Comparison of ENCODE assay signal across 6 fruit fly cellular contexts in genomic region chr3R:31405277-31406207, dm6.
TF ChIP-seq lines count a peak whose summit lies in the region.

Gene PNPase (minus strand): TSS chr3R:31405452.

- TF ChIP-seq CTCF in whole organism, embryonic (GFP tag; optimal IDR thresholded peaks at IDR 0.05; lab: Kevin White, UChicago): no peak

TF ChIP-seq in whole organism, 6 proteins besides CTCF, POLR2A, EP300 and RAD21:
- TF ChIP-seq usp (GFP tag; optimal IDR thresholded peaks at IDR 0.05; lab: Kevin White, UChicago): no peak
- no peak for TF ChIP-seq pan (optimal IDR thresholded peaks at IDR 0.05; lab: Kevin White, UChicago)
- TF ChIP-seq CG8478 (optimal IDR thresholded peaks at IDR 0.05; lab: Kevin White, UChicago): peak; percentile 12
TF ChIP-seq in whole organism: peak in this region for 1.

TF ChIP-seq in whole organism, adult, 20 proteins besides CTCF, POLR2A, EP300 and RAD21:
- peak; percentile 11 for TF ChIP-seq cic (GFP tag; optimal IDR thresholded peaks at IDR 0.05; lab: Kevin White, UChicago)
- TF ChIP-seq pad (GFP tag; optimal IDR thresholded peaks at IDR 0.05; lab: Kevin White, UChicago): peak; percentile 66
- TF ChIP-seq CG1620 (GFP tag; optimal IDR thresholded peaks at IDR 0.05; lab: Kevin White, UChicago): no peak
- TF ChIP-seq Hr96 (GFP tag; optimal IDR thresholded peaks at IDR 0.05; lab: Kevin White, UChicago): no peak
- TF ChIP-seq tj (GFP tag; optimal IDR thresholded peaks at IDR 0.05; lab: Kevin White, UChicago): peak; percentile 72
- TF ChIP-seq bab1 (GFP tag; optimal IDR thresholded peaks at IDR 0.05; lab: Kevin White, UChicago): peak; percentile 52
TF ChIP-seq in whole organism, adult: peak in this region for 4.

TF ChIP-seq in whole organism, embryonic, 481 proteins besides CTCF, POLR2A, EP300 and RAD21 (continues in another document):
- TF ChIP-seq CG13775 (GFP tag; optimal IDR thresholded peaks at IDR 0.05; lab: Kevin White, UChicago) (no peak), Sox100B (GFP tag; optimal IDR thresholded peaks at IDR 0.05; lab: Kevin White, UChicago) (no peak), Mes4 (GFP tag; optimal IDR thresholded peaks at IDR 0.05; lab: Kevin White, UChicago) (no peak), CG4707 (GFP tag; optimal IDR thresholded peaks at IDR 0.05; lab: Kevin White, UChicago) (no peak), chinmo (GFP tag; IDR thresholded peaks at IDR 0.05; lab: Robert Waterston, UW; ENCODE audit: partially characterized antibody) (0 out of 4 replicates have a peak, but pooled peaks have one; percentile 17), CG15073 (GFP tag; optimal IDR thresholded peaks at IDR 0.05; lab: Kevin White, UChicago) (no peak), Hey (tag; optimal IDR thresholded peaks at IDR 0.05; lab: Kevin White, UChicago) (no peak), CG31388 (GFP tag; optimal IDR thresholded peaks at IDR 0.05; lab: Kevin White, UChicago) (no peak), phol (tag; optimal IDR thresholded peaks at IDR 0.05; lab: Kevin White, UChicago) (no peak), sisA (GFP tag; IDR thresholded peaks at IDR 0.05; lab: Robert Waterston, UW) (no peak), CG17359 (tag; optimal IDR thresholded peaks at IDR 0.05; lab: Kevin White, UChicago) (no peak), CG17829 (tag; optimal IDR thresholded peaks at IDR 0.05; lab: Kevin White, UChicago) (no peak), caup (GFP tag; optimal IDR thresholded peaks at IDR 0.05; lab: Kevin White, UChicago; ENCODE audit: severe bottlenecking) (no peak), CG1233 (GFP tag; optimal IDR thresholded peaks at IDR 0.05; lab: Kevin White, UChicago) (no peak), pros (GFP tag; optimal IDR thresholded peaks at IDR 0.05; lab: Kevin White, UChicago) (peak; percentile 67), Meics (GFP tag; optimal IDR thresholded peaks at IDR 0.05; lab: Kevin White, UChicago) (no peak), run (tag; optimal IDR thresholded peaks at IDR 0.05; lab: Kevin White, UChicago) (peak; percentile 38), Sry-δ (GFP tag; optimal IDR thresholded peaks at IDR 0.05; lab: Kevin White, UChicago) (no peak), Drgx (GFP tag; IDR thresholded peaks at IDR 0.05; lab: Robert Waterston, UW) (no peak), disco-r (GFP tag; optimal IDR thresholded peaks at IDR 0.05; lab: Kevin White, UChicago) (no peak), lab (GFP tag; optimal IDR thresholded peaks at IDR 0.05; lab: Kevin White, UChicago) (no peak)

TF ChIP-seq in whole organism, prepupa, 60 proteins besides CTCF, POLR2A, EP300 and RAD21:
- TF ChIP-seq CG3919 (GFP tag; optimal IDR thresholded peaks at IDR 0.05; lab: Kevin White, UChicago) (no peak), esn (GFP tag; optimal IDR thresholded peaks at IDR 0.05; lab: Kevin White, UChicago) (no peak), ss (GFP tag; optimal IDR thresholded peaks at IDR 0.05; lab: Kevin White, UChicago) (peak in 1 of 2 experiments; percentile 32), svp (GFP tag; lab: Kevin White, UChicago) (peak; percentile 82), eg (GFP tag; IDR thresholded peaks at IDR 0.05; lab: Robert Waterston, UW) (peak; percentile 26; the same call in 1 of the 3 replicates), CG8119 (GFP tag; IDR thresholded peaks at IDR 0.05; lab: Robert Waterston, UW) (peak; percentile 65; the same call in 2 of the 3 replicates), CG6276 (GFP tag; optimal IDR thresholded peaks at IDR 0.05; lab: Kevin White, UChicago) (peak; percentile 67), dac (GFP tag; optimal IDR thresholded peaks at IDR 0.05; lab: Kevin White, UChicago) (no peak), Blimp-1 (GFP tag; optimal IDR thresholded peaks at IDR 0.05; lab: Kevin White, UChicago) (peak; percentile 13), CG15336 (GFP tag; IDR thresholded peaks at IDR 0.05; lab: Robert Waterston, UW) (peak; percentile 64), CG6163 (GFP tag; IDR thresholded peaks at IDR 0.05; lab: Robert Waterston, UW) (0 out of 3 replicates have a peak, but pooled peaks have one; percentile 4), CG3032 (tag; optimal IDR thresholded peaks at IDR 0.05; lab: Kevin White, UChicago) (no peak), Eip78C (GFP tag; lab: Kevin White, UChicago) (peak; percentile 35), CG34406 (GFP tag; optimal IDR thresholded peaks at IDR 0.05; lab: Kevin White, UChicago) (no peak), CG6854 (GFP tag; optimal IDR thresholded peaks at IDR 0.05; lab: Kevin White, UChicago) (peak; percentile 44), Sox102F (GFP tag; optimal IDR thresholded peaks at IDR 0.05; lab: Kevin White, UChicago) (peak; percentile 26), CG9139 (GFP tag; optimal IDR thresholded peaks at IDR 0.05; lab: Kevin White, UChicago) (peak; percentile 30), CG1621 (tag; optimal IDR thresholded peaks at IDR 0.05; lab: Kevin White, UChicago) (peak; percentile 81), CG11294 (GFP tag; IDR thresholded peaks at IDR 0.05; lab: Robert Waterston, UW) (no peak)

TF ChIP-seq in whole organism, pupa, 21 proteins besides CTCF, POLR2A, EP300 and RAD21:
- TF ChIP-seq EcR (GFP tag; optimal IDR thresholded peaks at IDR 0.05; lab: Kevin White, UChicago) (peak; percentile 28), CG32121 (GFP tag; IDR thresholded peaks at IDR 0.05; lab: Robert Waterston, UW) (peak; percentile 62), CG12605 (GFP tag; IDR thresholded peaks at IDR 0.05; lab: Robert Waterston, UW) (peak; percentile 45), CG9948 (tag; optimal IDR thresholded peaks at IDR 0.05; lab: Kevin White, UChicago) (no peak), CG4496 (GFP tag; IDR thresholded peaks at IDR 0.05; lab: Robert Waterston, UW) (0 out of 3 replicates have a peak, but pooled peaks have one; percentile 10)
TF ChIP-seq in whole organism, pupa: peak in this region for 4.

TF ChIP-seq in whole organism, wandering third instar larva, 38 proteins besides CTCF, POLR2A, EP300 and RAD21:
- no peak for TF ChIP-seq foxo (GFP tag; optimal IDR thresholded peaks at IDR 0.05; lab: Kevin White, UChicago)
- no peak for TF ChIP-seq sv (GFP tag; optimal IDR thresholded peaks at IDR 0.05; lab: Kevin White, UChicago)
- no peak for TF ChIP-seq fru (GFP tag; optimal IDR thresholded peaks at IDR 0.05; lab: Kevin White, UChicago)
- no peak for TF ChIP-seq Rel (GFP tag; optimal IDR thresholded peaks at IDR 0.05; lab: Kevin White, UChicago)
- TF ChIP-seq Rel (tag; optimal IDR thresholded peaks at IDR 0.05; lab: Kevin White, UChicago): peak; percentile 26
- peak; percentile 3 for TF ChIP-seq Sp1 (GFP tag; optimal IDR thresholded peaks at IDR 0.05; lab: Kevin White, UChicago)
- TF ChIP-seq lola (GFP tag; optimal IDR thresholded peaks at IDR 0.05; lab: Kevin White, UChicago): no peak
- TF ChIP-seq jim (GFP tag; optimal IDR thresholded peaks at IDR 0.05; lab: Kevin White, UChicago): no peak
- TF ChIP-seq dsf (GFP tag; optimal IDR thresholded peaks at IDR 0.05; lab: Kevin White, UChicago; ENCODE audit: borderline replicate concordance): no peak
- TF ChIP-seq psq (GFP tag; optimal IDR thresholded peaks at IDR 0.05; lab: Kevin White, UChicago): no peak
- no peak for TF ChIP-seq ey (GFP tag; optimal IDR thresholded peaks at IDR 0.05; lab: Kevin White, UChicago)
- TF ChIP-seq Dif (GFP tag; optimal IDR thresholded peaks at IDR 0.05; lab: Kevin White, UChicago; ENCODE audit: partially characterized antibody): no peak
- TF ChIP-seq sage (GFP tag; optimal IDR thresholded peaks at IDR 0.05; lab: Kevin White, UChicago): no peak
- no peak for TF ChIP-seq usp (GFP tag; optimal IDR thresholded peaks at IDR 0.05; lab: Kevin White, UChicago)
